Worm (Caenorhabditis elegans): ENCODE measurements around the gene C01G6.9.
A peak's percentile ranks its signal among the peaks of the same experiment; 100 is the strongest.

The C01G6.9 gene

DNA sequence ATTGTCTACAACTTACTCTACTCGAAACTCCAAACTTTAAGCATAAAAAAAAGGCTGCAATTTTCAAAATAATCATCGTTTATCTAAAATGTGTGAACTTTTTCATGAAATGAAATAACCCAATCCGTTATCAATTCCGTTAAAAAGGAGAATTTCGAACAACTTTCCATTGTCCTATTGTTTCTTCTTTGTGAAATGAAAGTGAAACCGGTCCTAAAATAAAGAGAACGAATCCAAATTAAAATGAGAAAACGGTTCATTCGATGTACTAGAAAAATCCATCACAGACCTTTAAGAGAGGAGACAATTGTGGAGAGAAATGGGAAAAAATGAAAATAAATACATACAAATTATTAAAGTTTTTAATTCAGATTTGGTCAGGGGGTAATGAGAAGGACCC is at the start of gene C01G6.9:
Gene C01G6.9, minus strand, starts transcription at position 141 of the 400 bp plus-strand sequence.
- TF ChIP-seq blmp-1 (tag; optimal IDR thresholded peaks at IDR 0.05) = no peak
- no peak for TF ChIP-seq sem-2 (GFP tag; optimal IDR thresholded peaks at IDR 0.05)
- no peak for TF ChIP-seq unc-39 (tag; optimal IDR thresholded peaks at IDR 0.05)
- no peak for TF ChIP-seq mep-1 (tag; optimal IDR thresholded peaks at IDR 0.05)
- TF ChIP-seq bed-3 (GFP tag; optimal IDR thresholded peaks at IDR 0.05) = no peak
- no peak for TF ChIP-seq lsy-2 (tag; optimal IDR thresholded peaks at IDR 0.05)

DNA sequence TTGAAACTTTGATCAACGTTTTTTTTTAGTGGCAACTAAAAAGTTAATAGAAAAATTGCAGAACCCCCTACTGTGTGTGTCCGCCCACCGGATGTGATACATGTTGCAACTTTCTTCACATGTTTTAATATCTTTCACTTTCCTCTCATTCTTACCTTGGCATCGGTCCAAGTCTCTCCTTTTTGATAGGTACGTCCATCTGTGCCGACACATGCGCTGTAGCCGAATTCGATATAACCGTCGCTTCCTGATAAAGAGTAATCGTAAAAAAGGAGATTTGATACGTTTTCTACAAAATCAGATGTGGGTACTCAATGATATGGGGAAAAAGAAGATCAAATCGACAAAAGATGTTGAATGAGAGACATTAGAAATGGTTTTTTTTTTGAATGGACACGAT is 49.5 kb upstream of the C01G6.9 start:
- TF ChIP-seq ceh-83 (GFP tag; optimal IDR thresholded peaks at IDR 0.05) = no peak
- no peak for TF ChIP-seq unc-39 (tag; optimal IDR thresholded peaks at IDR 0.05)
- TF ChIP-seq lin-32 (GFP tag; optimal IDR thresholded peaks at IDR 0.05) = no peak
- no peak for TF ChIP-seq flh-1 (GFP tag; optimal IDR thresholded peaks at IDR 0.05)
- no peak for TF ChIP-seq snpc-4 (tag; optimal IDR thresholded peaks at IDR 0.05)
- no peak for TF ChIP-seq ham-2 (GFP tag; optimal IDR thresholded peaks at IDR 0.05)
- TF ChIP-seq unc-62 (GFP tag; optimal IDR thresholded peaks at IDR 0.05) = no peak
- TF ChIP-seq mls-2 (tag; optimal IDR thresholded peaks at IDR 0.05) = no peak
- TF ChIP-seq ceh-39 (tag; optimal IDR thresholded peaks at IDR 0.05) = no peak
- no peak for TF ChIP-seq cnd-1 (tag; optimal IDR thresholded peaks at IDR 0.05)
- TF ChIP-seq M03D4.4 (tag; optimal IDR thresholded peaks at IDR 0.05) = no peak
- TF ChIP-seq blmp-1 (tag; optimal IDR thresholded peaks at IDR 0.05) = no peak
- no peak for TF ChIP-seq nhr-28 (tag; optimal IDR thresholded peaks at IDR 0.05)
- TF ChIP-seq ceh-43 (GFP tag; optimal IDR thresholded peaks at IDR 0.05) = no peak
- TF ChIP-seq elt-1 (tag; optimal IDR thresholded peaks at IDR 0.05; ENCODE audit: borderline replicate concordance, insufficient read depth) = no peak

DNA sequence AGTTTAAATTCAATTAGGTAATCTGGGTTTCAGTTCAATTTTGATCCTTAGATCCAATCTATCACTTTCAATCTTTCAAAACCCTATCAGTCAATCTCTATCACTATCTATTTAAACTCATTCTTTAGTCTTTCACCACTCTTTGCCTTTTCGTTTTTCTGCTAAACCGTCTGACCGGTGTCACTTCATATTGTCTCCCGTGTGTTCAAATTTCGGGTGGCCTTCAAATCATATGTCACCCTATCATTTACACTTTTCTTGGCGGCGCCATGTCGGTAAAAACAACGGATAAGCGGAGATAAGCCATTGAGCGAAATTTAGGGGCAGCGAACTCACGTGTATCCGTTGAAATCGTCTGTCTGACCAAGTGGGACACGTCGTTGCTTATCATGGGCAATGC is 48.3 kb upstream of the C01G6.9 start:
- TF ChIP-seq elt-3 (tag; optimal IDR thresholded peaks at IDR 0.05) (peak; percentile 20), ceh-43 (GFP tag; optimal IDR thresholded peaks at IDR 0.05) (no peak), elt-1 (tag; optimal IDR thresholded peaks at IDR 0.05; ENCODE audit: borderline replicate concordance, insufficient read depth) (no peak)

DNA sequence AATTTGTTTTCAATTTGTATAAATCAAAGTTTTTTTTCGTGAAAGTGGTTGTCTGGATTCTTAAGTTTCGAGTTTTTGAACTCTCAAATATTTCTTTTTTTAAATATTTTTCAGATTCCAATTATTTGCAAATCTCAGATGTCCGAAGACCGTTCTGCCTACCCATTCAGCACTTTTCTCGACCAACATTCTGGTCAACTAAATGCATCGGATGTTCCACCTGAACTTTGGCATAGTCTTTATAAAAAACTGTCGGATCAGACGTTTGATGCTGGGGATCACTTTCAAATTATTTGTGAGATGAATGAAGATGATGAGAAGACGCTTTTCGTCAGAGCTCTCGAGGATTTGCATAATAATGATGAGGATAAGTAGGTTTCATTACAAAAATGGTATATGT is 43.2 kb upstream of the C01G6.9 start, which contains the start of gene ttll-12:
Gene ttll-12, plus strand, starts transcription at position 139 of the 400 bp plus-strand sequence.
- TF ChIP-seq unc-39 (tag; optimal IDR thresholded peaks at IDR 0.05) (no peak), pha-4 (tag; optimal IDR thresholded peaks at IDR 0.05) (no peak), mep-1 (tag; optimal IDR thresholded peaks at IDR 0.05) (no peak), drap-1 (GFP tag; optimal IDR thresholded peaks at IDR 0.05) (no peak), ceh-43 (GFP tag; optimal IDR thresholded peaks at IDR 0.05) (no peak), lin-13 (tag; optimal IDR thresholded peaks at IDR 0.05) (no peak), sem-2 (GFP tag; optimal IDR thresholded peaks at IDR 0.05) (no peak), blmp-1 (tag; optimal IDR thresholded peaks at IDR 0.05) (no peak), sptf-1 (tag; optimal IDR thresholded peaks at IDR 0.05) (no peak), ham-2 (GFP tag; optimal IDR thresholded peaks at IDR 0.05) (no peak), nhr-28 (tag; optimal IDR thresholded peaks at IDR 0.05) (no peak), flh-1 (GFP tag; optimal IDR thresholded peaks at IDR 0.05) (no peak)

DNA sequence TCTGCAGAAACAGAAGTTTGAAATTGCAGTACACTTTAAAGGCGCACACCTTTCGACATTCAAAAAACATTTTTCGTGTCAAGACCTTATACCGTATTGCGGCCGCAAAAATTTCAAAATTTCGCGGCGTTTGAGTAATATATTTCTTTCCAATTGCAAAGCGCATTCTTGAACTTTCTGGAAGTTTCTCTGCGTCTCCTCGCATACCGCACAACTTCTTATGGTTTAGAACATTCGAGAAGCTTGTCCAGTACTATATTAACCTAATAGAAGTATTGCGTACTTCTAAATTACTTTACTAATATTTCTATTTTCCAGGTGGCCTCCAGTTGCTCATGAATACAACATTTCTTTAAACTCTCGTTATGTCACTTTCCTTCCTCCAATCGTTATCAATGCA is 41.0 kb upstream of the C01G6.9 start:
- TF ChIP-seq unc-39 (tag; optimal IDR thresholded peaks at IDR 0.05) (no peak), nhr-237 (tag; optimal IDR thresholded peaks at IDR 0.05) (no peak), mab-5 (tag; optimal IDR thresholded peaks at IDR 0.05) (no peak), pha-4 (tag; optimal IDR thresholded peaks at IDR 0.05) (no peak), elt-3 (tag; optimal IDR thresholded peaks at IDR 0.05) (no peak), ham-2 (GFP tag; optimal IDR thresholded peaks at IDR 0.05) (no peak), nhr-28 (tag; optimal IDR thresholded peaks at IDR 0.05) (no peak), blmp-1 (tag; optimal IDR thresholded peaks at IDR 0.05) (no peak), ces-1 (GFP tag; optimal IDR thresholded peaks at IDR 0.05) (no peak), lin-13 (tag; optimal IDR thresholded peaks at IDR 0.05) (no peak), tbx-8 (GFP tag; optimal IDR thresholded peaks at IDR 0.05) (no peak), sem-2 (GFP tag; optimal IDR thresholded peaks at IDR 0.05) (no peak), drap-1 (GFP tag; optimal IDR thresholded peaks at IDR 0.05) (no peak), lin-32 (GFP tag; optimal IDR thresholded peaks at IDR 0.05) (no peak), nhr-76 (tag; optimal IDR thresholded peaks at IDR 0.05) (no peak), unc-62 (GFP tag; optimal IDR thresholded peaks at IDR 0.05) (no peak), nhr-12 (tag; optimal IDR thresholded peaks at IDR 0.05) (no peak), bed-3 (GFP tag; optimal IDR thresholded peaks at IDR 0.05) (no peak), sptf-1 (tag; optimal IDR thresholded peaks at IDR 0.05) (no peak)

Data from whole organism, mixed stage, embryonic.